Fruit fly (Drosophila melanogaster) whole organism, embryonic: Measurements from ENCODE around the gene mts.

Source experiments
- Aef1 ChIP-seq: fragments of 200-800 bp; sonication (Bioruptor generic); IDR thresholded peaks from 3 replicates; pipeline ENCODE4 v1.3.6; 2022; ENCODE audit warnings: missing biosample characterization, missing genetic modification characterization
- Atf3 ChIP-seq: fragments of 200-800 bp; sonication (Bioruptor generic); optimal IDR thresholded peaks from 3 replicates; lab custom pipeline; 2016; ENCODE audit warnings: missing biosample characterization, missing genetic modification characterization
- Atf6 ChIP-seq: fragments of 200-800 bp; sonication (Bioruptor generic); IDR thresholded peaks from 2 replicates; pipeline ENCODE4 v1.3.6; 2022; ENCODE audit warnings: missing biosample characterization, missing genetic modification characterization
- Blimp-1 ChIP-seq: fragments of 200-800 bp; sonication (Bioruptor generic); optimal IDR thresholded peaks from 3 replicates; lab custom pipeline; 2018; ENCODE audit warnings: missing biosample characterization, missing genetic modification characterization, mild to moderate bottlenecking, moderate library complexity, missing genetic modification reagents
- CG1024 ChIP-seq: fragments of 200-800 bp; sonication (Bioruptor generic); IDR thresholded peaks from 2 replicates; pipeline ENCODE4 v1.3.6; 2022; ENCODE audit warnings: missing biosample characterization, missing genetic modification characterization
- CG11093 ChIP-seq: fragments of 200-800 bp; sonication (Bioruptor generic); IDR thresholded peaks from 3 replicates; pipeline ENCODE4 v1.3.6; 2022; ENCODE audit warnings: missing biosample characterization, missing genetic modification characterization
- CG12659 ChIP-seq: fragments of 200-800 bp; sonication (Bioruptor generic); optimal IDR thresholded peaks from 3 replicates; lab custom pipeline; 2017; ENCODE audit warnings: mild to moderate bottlenecking, missing biosample characterization, missing genetic modification reagents, missing genetic modification characterization
- CG14441 ChIP-seq: fragments of 200-800 bp; sonication (Bioruptor generic); IDR thresholded peaks from 2 replicates; pipeline ENCODE4 v1.3.6; 2022; ENCODE audit warnings: missing biosample characterization, missing genetic modification characterization
- CG14965 ChIP-seq: fragments of 200-800 bp; sonication (Bioruptor generic); optimal IDR thresholded peaks from 2 replicates; lab custom pipeline; 2016; ENCODE audit warnings: missing biosample characterization, missing genetic modification characterization, borderline replicate concordance
- CG15514 ChIP-seq: fragments of 200-800 bp; sonication (Bioruptor generic); optimal IDR thresholded peaks from 3 replicates; lab custom pipeline; 2017; ENCODE audit warnings: missing biosample characterization, missing genetic modification characterization, mild to moderate bottlenecking, moderate library complexity, missing genetic modification reagents
- CG18011 ChIP-seq: fragments of 200-800 bp; sonication (Bioruptor generic); optimal IDR thresholded peaks from 2 replicates; lab custom pipeline; 2017; ENCODE audit warnings: missing biosample characterization, missing genetic modification characterization, mild to moderate bottlenecking, moderate library complexity, missing genotype
- CG18764 ChIP-seq: fragments of 200-800 bp; sonication (Bioruptor generic); optimal IDR thresholded peaks from 3 replicates; lab custom pipeline; 2016; ENCODE audit warnings: missing biosample characterization, missing genetic modification characterization
- CG2120 ChIP-seq: fragments of 200-800 bp; sonication (Bioruptor generic); optimal IDR thresholded peaks from 3 replicates; lab custom pipeline; 2016; ENCODE audit warnings: missing biosample characterization, missing genetic modification characterization
- CG2712 ChIP-seq: fragments of 200-800 bp; optimal IDR thresholded peaks from 3 replicates; lab custom pipeline; 2019; ENCODE audit warnings: missing biosample characterization, mild to moderate bottlenecking, missing genetic modification characterization, moderate library complexity
- CG30020 ChIP-seq: fragments of 200-800 bp; optimal IDR thresholded peaks from 2 replicates; lab custom pipeline; 2019; ENCODE audit warnings: missing biosample characterization, mild to moderate bottlenecking, missing genetic modification characterization, moderate library complexity
- CG33213 ChIP-seq: fragments of 200-800 bp; sonication (Bioruptor generic); optimal IDR thresholded peaks from 3 replicates; lab custom pipeline; 2016; ENCODE audit warnings: missing biosample characterization, missing genetic modification characterization
- CG6272 ChIP-seq: fragments of 200-800 bp; sonication (Bioruptor generic); IDR thresholded peaks from 2 replicates; pipeline ENCODE4 v1.3.6; 2022; ENCODE audit warnings: missing biosample characterization, missing genetic modification characterization
- CG7928 ChIP-seq: fragments of 200-800 bp; sonication (Bioruptor generic); optimal IDR thresholded peaks from 2 replicates; lab custom pipeline; 2017; ENCODE audit warnings: missing biosample characterization, mild to moderate bottlenecking, missing genetic modification characterization
- CG8924 ChIP-seq: fragments of 200-800 bp; optimal IDR thresholded peaks from 3 replicates; lab custom pipeline; 2019; ENCODE audit warnings: missing biosample characterization, mild to moderate bottlenecking, missing genetic modification characterization, moderate library complexity
- Camta ChIP-seq: fragments of 200-800 bp; sonication (Bioruptor generic); optimal IDR thresholded peaks from 2 replicates; lab custom pipeline; 2016; ENCODE audit warnings: missing biosample characterization, missing genetic modification characterization
- Chrac-16 ChIP-seq: fragments of 200-800 bp; sonication (Bioruptor generic); optimal IDR thresholded peaks from 3 replicates; lab custom pipeline; 2016; ENCODE audit warnings: missing biosample characterization, missing genetic modification characterization
- Fer1 ChIP-seq: fragments of 200-800 bp; sonication (Bioruptor generic); optimal IDR thresholded peaks from 2 replicates; lab custom pipeline; 2017; ENCODE audit warnings: missing biosample characterization, mild to moderate bottlenecking, missing genetic modification characterization
- Hand ChIP-seq: fragments of 200-800 bp; sonication (Bioruptor generic); optimal IDR thresholded peaks from 2 replicates; lab custom pipeline; 2017; ENCODE audit warnings: mild to moderate bottlenecking, missing biosample characterization, missing genetic modification reagents, missing genetic modification characterization
- HmgD ChIP-seq: fragments of 200-800 bp; sonication (Bioruptor generic); optimal IDR thresholded peaks from 3 replicates; lab custom pipeline; 2016; ENCODE audit warnings: missing biosample characterization, missing genetic modification characterization
- Lim3 ChIP-seq: fragments of 200-800 bp; sonication (Bioruptor generic); IDR thresholded peaks from 2 replicates; pipeline ENCODE4 v1.3.6; 2022; ENCODE audit warnings: missing biosample characterization, missing genetic modification characterization
- Max ChIP-seq: fragments of 200-800 bp; sonication (Bioruptor generic); optimal IDR thresholded peaks from 2 replicates; lab custom pipeline; 2016; ENCODE audit warnings: missing biosample characterization, mild to moderate bottlenecking, missing genetic modification characterization
- Med ChIP-seq: fragments of 200-800 bp; sonication (Bioruptor generic); peaks from one replicate; lab custom pipeline; 2016; ENCODE audit warnings: missing biosample characterization, missing genetic modification characterization, mild to moderate bottlenecking, inconsistent platforms, moderate library complexity
- TFAM ChIP-seq: fragments of 200-800 bp; sonication (Bioruptor generic); optimal IDR thresholded peaks from 2 replicates; lab custom pipeline; 2017; ENCODE audit warnings: missing biosample characterization, missing genetic modification characterization, inconsistent platforms
- ap ChIP-seq: fragments of 200-800 bp; sonication (Bioruptor generic); IDR thresholded peaks from 2 replicates; pipeline ENCODE4 v1.3.6; 2022; ENCODE audit warnings: missing biosample characterization, missing genetic modification characterization
- ase ChIP-seq: fragments of 200-800 bp; sonication (Bioruptor generic); IDR thresholded peaks from 3 replicates; pipeline ENCODE4 v1.3.6; 2022; ENCODE audit warnings: missing biosample characterization, missing genetic modification characterization
- bab2 ChIP-seq: fragments of 200-800 bp; sonication (Bioruptor generic); optimal IDR thresholded peaks from 2 replicates; lab custom pipeline; 2016; ENCODE audit warnings: missing biosample characterization, missing genetic modification characterization
- br ChIP-seq: fragments of >200 bp; optimal IDR thresholded peaks from 2 replicates; lab custom pipeline; 2017
- corto ChIP-seq: fragments of 200-800 bp; sonication (Bioruptor generic); optimal IDR thresholded peaks from 2 replicates; lab custom pipeline; 2016; ENCODE audit warnings: missing biosample characterization, mild to moderate bottlenecking, missing genetic modification characterization, moderate library complexity
- dmrt11E ChIP-seq: fragments of 200-800 bp; sonication (Bioruptor generic); optimal IDR thresholded peaks from 3 replicates; lab custom pipeline; 2018; ENCODE audit warnings: missing biosample characterization, mild to moderate bottlenecking, missing genetic modification characterization, moderate library complexity
- ewg ChIP-seq: fragments of 200-800 bp; sonication (Bioruptor generic); optimal IDR thresholded peaks from 3 replicates; lab custom pipeline; 2017; ENCODE audit warnings: mild to moderate bottlenecking, missing biosample characterization, missing genetic modification reagents, missing genetic modification characterization
- fd3F ChIP-seq: fragments of 200-800 bp; sonication (Bioruptor generic); optimal IDR thresholded peaks from 2 replicates; lab custom pipeline; 2018; ENCODE audit warnings: missing biosample characterization, mild to moderate bottlenecking, missing genetic modification characterization, moderate library complexity
- hkb ChIP-seq, 2 experiments: fragments of 200-800 bp in 1 of 2; fragments of >200 bp in 1 of 2; sonication (Bioruptor generic) in 1 of 2; IDR thresholded peaks in 1 of 2; optimal IDR thresholded peaks in 1 of 2; 2 replicates each; pipeline versions ENCODE4 v1.3.6 to Lab custom; 2017 to 2022; ENCODE audit warnings: missing biosample characterization in 1 of 2, missing genetic modification characterization in 1 of 2
- lab ChIP-seq: fragments of 200-800 bp; sonication (Bioruptor generic); optimal IDR thresholded peaks from 3 replicates; lab custom pipeline; 2017; ENCODE audit warnings: missing biosample characterization, missing genetic modification characterization, mild to moderate bottlenecking, moderate library complexity, missing genetic modification reagents
- lbe ChIP-seq: fragments of 200-800 bp; sonication (Bioruptor generic); optimal IDR thresholded peaks from 2 replicates; lab custom pipeline; 2016; ENCODE audit warnings: missing biosample characterization, mild to moderate bottlenecking, missing genetic modification characterization
- lov ChIP-seq, 2 experiments: fragments of 200-800 bp in 1 of 2; fragments of >200 bp in 1 of 2; sonication (Bioruptor generic) in 1 of 2; IDR thresholded peaks in 1 of 2; optimal IDR thresholded peaks in 1 of 2; 2 replicates in 1 of 2; 3 replicates in 1 of 2; pipeline versions ENCODE4 v1.3.6 to Lab custom; 2017 to 2022; ENCODE audit warnings: missing biosample characterization in 1 of 2, missing genetic modification characterization in 1 of 2
- pum ChIP-seq: fragments of 200-800 bp; sonication (Bioruptor generic); optimal IDR thresholded peaks from 2 replicates; lab custom pipeline; 2016; ENCODE audit warnings: missing biosample characterization, missing genetic modification characterization
- sd ChIP-seq: fragments of 200-800 bp; sonication (Bioruptor generic); optimal IDR thresholded peaks from 3 replicates; lab custom pipeline; 2018; ENCODE audit warnings: missing biosample characterization, mild to moderate bottlenecking, missing genetic modification characterization, moderate library complexity
- slbo ChIP-seq: fragments of 200-800 bp; sonication (Bioruptor generic); IDR thresholded peaks from 2 replicates; pipeline ENCODE4 v1.3.6; 2022; ENCODE audit warnings: missing biosample characterization, missing genetic modification characterization
- sqz ChIP-seq: fragments of 200-800 bp; sonication (Bioruptor generic); optimal IDR thresholded peaks from 3 replicates; lab custom pipeline; 2018; ENCODE audit warnings: missing biosample characterization, mild to moderate bottlenecking, missing genetic modification characterization
- sr ChIP-seq: fragments of 200-800 bp; sonication (Bioruptor generic); IDR thresholded peaks from 3 replicates; pipeline ENCODE4 v1.3.6; 2022; ENCODE audit warnings: missing biosample characterization, missing genetic modification characterization
- tap ChIP-seq: fragments of 200-800 bp; optimal IDR thresholded peaks from 3 replicates; lab custom pipeline; 2019; ENCODE audit warnings: missing biosample characterization, mild to moderate bottlenecking, missing genetic modification characterization, moderate library complexity
- tup ChIP-seq: fragments of 200-800 bp; sonication (Bioruptor generic); optimal IDR thresholded peaks from 2 replicates; lab custom pipeline; 2016; ENCODE audit warnings: missing biosample characterization, mild to moderate bottlenecking, missing genetic modification characterization, moderate library complexity
- vvl ChIP-seq: fragments of 200-800 bp; sonication (Bioruptor generic); IDR thresholded peaks from 2 replicates; pipeline ENCODE4 v1.3.6; 2022; ENCODE audit warnings: missing biosample characterization, missing genetic modification characterization
- zen ChIP-seq: fragments of 200-800 bp; sonication (Bioruptor generic); optimal IDR thresholded peaks from 3 replicates; lab custom pipeline; 2018; ENCODE audit warnings: missing biosample characterization, mild to moderate bottlenecking, missing genetic modification characterization, moderate library complexity

mts gene

DNA sequence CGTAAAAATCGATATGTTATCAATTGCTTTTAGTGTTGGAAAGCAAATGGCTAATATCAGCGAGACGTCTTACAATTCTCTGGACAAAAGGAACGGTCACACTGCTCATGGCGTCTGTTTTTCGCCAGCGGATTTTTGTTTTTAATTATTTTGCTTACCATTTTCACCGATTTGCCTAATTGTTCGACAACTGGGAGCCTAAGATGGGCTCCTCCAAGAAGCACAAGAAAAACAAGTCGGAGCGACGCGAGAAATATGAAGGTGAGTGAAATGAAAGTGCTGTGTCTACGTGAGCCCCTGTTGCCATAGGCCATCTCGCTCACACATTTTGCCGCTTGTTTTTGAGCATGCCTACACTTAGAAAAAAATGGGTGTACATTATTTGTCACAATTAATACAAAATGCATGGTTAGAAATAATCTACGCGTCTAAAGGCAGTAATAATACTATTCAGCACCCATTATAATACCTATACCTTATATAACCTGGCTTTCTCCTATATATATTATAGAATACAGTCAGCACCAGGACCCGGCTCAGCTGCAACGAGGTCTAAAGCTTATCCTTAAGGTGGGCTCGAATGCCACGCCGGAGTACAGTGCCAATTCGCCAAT lies 44.6 kb upstream of the mts start, which contains the start of gene Brd7-9 (continued):
- TF ChIP-seq ap = peak; percentile 79
- 0 out of 2 replicates have a peak, but pooled peaks have one; percentile 28 for TF ChIP-seq CG1024
- TF ChIP-seq br (lab: Kevin White, UChicago) = no peak
- peak; percentile 93 for TF ChIP-seq vvl (GFP tag; lab: Robert Waterston, UW)
- TF ChIP-seq tup = peak; percentile 28
- no peak for TF ChIP-seq corto
- peak; percentile 51 for TF ChIP-seq pum
- peak; percentile 57 for TF ChIP-seq CG15514
- peak; percentile 89 for TF ChIP-seq lab (GFP tag; lab: Kevin White, UChicago)
- TF ChIP-seq CG11093 = peak; percentile 59; the same call in 1 of the 3 replicates
- TF ChIP-seq ewg (GFP tag; lab: Kevin White, UChicago) = peak; percentile 56
- TF ChIP-seq lov (optimal IDR thresholded peaks at IDR 0.05; lab: Kevin White, UChicago) = no peak
- peak; percentile 74; the same call in 2 of the 3 replicates for TF ChIP-seq lov (GFP tag; IDR thresholded peaks at IDR 0.05; lab: Robert Waterston, UW)
- peak; percentile 93 for TF ChIP-seq Med (GFP tag; lab: Kevin White, UChicago)
- peak; percentile 55 for TF ChIP-seq Hand
- peak; percentile 80; the same call in 2 of the 3 replicates for TF ChIP-seq ase
- no peak for TF ChIP-seq lbe (GFP tag; lab: Kevin White, UChicago)
- TF ChIP-seq CG2120 (GFP tag; lab: Kevin White, UChicago) = peak; percentile 77
- peak; percentile 28 for TF ChIP-seq Atf3
- no peak for TF ChIP-seq Lim3 (GFP tag; lab: Robert Waterston, UW)
- TF ChIP-seq CG18011 (GFP tag; lab: Kevin White, UChicago) = peak; percentile 47
- peak; percentile 59; the same call in 2 of the 3 replicates for TF ChIP-seq sr
- TF ChIP-seq slbo = peak; percentile 82
- no peak for TF ChIP-seq CG6272
- TF ChIP-seq HmgD = no peak
- peak; percentile 60 for TF ChIP-seq Aef1
- TF ChIP-seq tap (tag; lab: Kevin White, UChicago) = peak; percentile 50
- TF ChIP-seq Camta (GFP tag; lab: Kevin White, UChicago) = peak; percentile 41
- peak; percentile 68 for TF ChIP-seq CG8924 (tag; lab: Kevin White, UChicago)
- TF ChIP-seq CG33213 = peak; percentile 38
- TF ChIP-seq CG2712 (tag; lab: Kevin White, UChicago) = peak; percentile 76
- peak; percentile 86 for TF ChIP-seq Atf6 (GFP tag; lab: Robert Waterston, UW)
- TF ChIP-seq CG14441 (GFP tag; lab: Robert Waterston, UW) = peak; percentile 86
- peak; percentile 52 for TF ChIP-seq Chrac-16
- TF ChIP-seq hkb (optimal IDR thresholded peaks at IDR 0.05; lab: Kevin White, UChicago) = no peak
- TF ChIP-seq hkb (GFP tag; IDR thresholded peaks at IDR 0.05; lab: Robert Waterston, UW) = peak; percentile 91
- TF ChIP-seq sd (tag; lab: Kevin White, UChicago) = no peak
- peak; percentile 38 for TF ChIP-seq zen
- peak; percentile 80 for TF ChIP-seq Fer1 (GFP tag; lab: Kevin White, UChicago)
- peak; percentile 51 for TF ChIP-seq CG7928 (GFP tag; lab: Kevin White, UChicago)
- TF ChIP-seq fd3F (GFP tag; lab: Kevin White, UChicago) = peak; percentile 0
- no peak for TF ChIP-seq TFAM
- peak; percentile 71 for TF ChIP-seq Blimp-1
- no peak for TF ChIP-seq CG14965 (GFP tag; lab: Kevin White, UChicago)
- TF ChIP-seq Max (GFP tag; lab: Kevin White, UChicago) = peak; percentile 58
- TF ChIP-seq CG30020 (tag; lab: Kevin White, UChicago) = peak; percentile 31
- TF ChIP-seq bab2 = peak; percentile 70
- TF ChIP-seq CG12659 (GFP tag; lab: Kevin White, UChicago) = peak; percentile 62
- no peak for TF ChIP-seq sqz (GFP tag; lab: Kevin White, UChicago)
- TF ChIP-seq CG18764 = peak; percentile 43
- peak; percentile 52 for TF ChIP-seq dmrt11E (tag; lab: Kevin White, UChicago)
